Worm (Caenorhabditis elegans) whole organism, L1 larva: ENCODE measurements around the gene anmt-2.

Source experiments
- ces-1 ChIP-seq: fragments of 150-350 bp; optimal IDR thresholded peaks from 2 replicates; lab custom pipeline; 2014; ENCODE audit warnings: missing biosample characterization, missing genetic modification reagents, missing genetic modification characterization
- dsc-1 ChIP-seq: sonication (generic microtip); optimal IDR thresholded peaks from 2 replicates; lab custom pipeline; 2016; ENCODE audit warnings: mild to moderate bottlenecking, missing genetic modification characterization, missing compliant biosample characterization
- elt-2 ChIP-seq: sonication (generic microtip); optimal IDR thresholded peaks from 2 replicates; lab custom pipeline; 2016; ENCODE audit warnings: missing genetic modification characterization, mild to moderate bottlenecking, inconsistent platforms, missing compliant biosample characterization, missing genetic modification reagents
- fkh-4 ChIP-seq: sonication (generic microtip); optimal IDR thresholded peaks from 2 replicates; lab custom pipeline; 2016; ENCODE audit warnings: missing compliant biosample characterization, missing genetic modification characterization, borderline replicate concordance
- lsy-2 ChIP-seq, 2 experiments: fragments of 150-350 bp; optimal IDR thresholded peaks; 2 replicates each; lab custom pipeline; 2014; ENCODE audit warnings: missing biosample characterization in 2 of 2, missing genetic modification characterization in 2 of 2
- mdl-1 ChIP-seq, 2 experiments: fragments of 150-350 bp; optimal IDR thresholded peaks; 2 replicates each; lab custom pipeline; 2014 to 2017; ENCODE audit warnings: missing biosample characterization in 2 of 2, missing genetic modification characterization in 2 of 2, inconsistent platforms in 1 of 2
- nhr-85 ChIP-seq: sonication (generic microtip); peaks from one replicate; lab custom pipeline; 2016; ENCODE audit warnings: missing genetic modification characterization, inconsistent platforms, missing compliant biosample characterization
- pqm-1 ChIP-seq: sonication (generic microtip); optimal IDR thresholded peaks from 3 replicates; lab custom pipeline; 2017; ENCODE audit warnings: missing biosample characterization, missing genetic modification characterization
- sox-4 ChIP-seq: sonication (generic microtip); optimal IDR thresholded peaks from 2 replicates; lab custom pipeline; 2016; ENCODE audit warnings: missing genetic modification characterization, missing compliant biosample characterization
- unc-62 ChIP-seq: fragments of 150-350 bp; optimal IDR thresholded peaks from 2 replicates; lab custom pipeline; 2014; ENCODE audit warnings: missing biosample characterization, missing genetic modification reagents, missing genetic modification characterization
- zag-1 ChIP-seq: fragments of 150-350 bp; optimal IDR thresholded peaks from 2 replicates; lab custom pipeline; 2014; ENCODE audit warnings: missing biosample characterization, missing genetic modification characterization
- ztf-11 ChIP-seq, 2 experiments: sonication (generic microtip); optimal IDR thresholded peaks; 2 replicates each; lab custom pipeline; 2016 to 2017; ENCODE audit warnings: missing genetic modification characterization in 2 of 2, missing biosample characterization in 1 of 2, missing compliant biosample characterization in 1 of 2

ce11 chrIII:6138457-6138856, 19.1 kb downstream of the anmt-2 start:
- TF ChIP-seq elt-2 (no peak), dsc-1 (tag; lab: Kevin White, UChicago) (peak; percentile 18), lsy-2 (tag; optimal IDR thresholded peaks at IDR 0.05; lab: Kevin White, UChicago) (no peak), ztf-11 (tag; optimal IDR thresholded peaks at IDR 0.05; lab: Kevin White, UChicago) (no peak), unc-62 (no peak), fkh-4 (no peak), pqm-1 (tag; lab: Kevin White, UChicago) (no peak), sox-4 (tag; lab: Kevin White, UChicago) (no peak), nhr-85 (tag; lab: Kevin White, UChicago) (no peak), zag-1 (tag; lab: Kevin White, UChicago) (no peak), ces-1 (GFP tag; lab: Kevin White, UChicago) (no peak), mdl-1 (tag; optimal IDR thresholded peaks at IDR 0.05; lab: Kevin White, UChicago) (no peak)
